Worm (Caenorhabditis elegans): ENCODE results near the gene D1044.7.

- TF ChIP-seq akir-1 (GFP tag; optimal IDR thresholded peaks at IDR 0.05) (no peak), egl-18 (GFP tag; IDR thresholded peaks at IDR 0.05) (no peak), F55B11.4 (tag; optimal IDR thresholded peaks at IDR 0.05; ENCODE audit: borderline replicate concordance, insufficient read depth) (no peak), hmg-20 (GFP tag; IDR thresholded peaks at IDR 0.05) (no peak), unc-130 (GFP tag; optimal IDR thresholded peaks at IDR 0.05) (no peak), Y95B8A.8 (GFP tag; IDR thresholded peaks at IDR 0.05) (no peak), lin-26 (GFP tag; IDR thresholded peaks at IDR 0.05) (no peak), B0019.2 (GFP tag; conservative IDR thresholded peaks at IDR 0.05) (no peak), unc-62 (GFP tag; optimal IDR thresholded peaks at IDR 0.05) (no peak), ccch-3 (GFP tag; optimal IDR thresholded peaks at IDR 0.05) (no peak), nhr-90 (tag; optimal IDR thresholded peaks at IDR 0.05) (no peak)
Observed at ce11 chrIII:5478824-5479368, 29.7 kb downstream of the D1044.7 start, which contains the start of the genes R02F2.6 and R02F2.5.
